Worm (Caenorhabditis elegans): ENCODE measurements around the gene C05D12.3.
A peak's percentile ranks its signal among the peaks of the same experiment; 100 is the strongest.

Gene C05D12.3

DNA sequence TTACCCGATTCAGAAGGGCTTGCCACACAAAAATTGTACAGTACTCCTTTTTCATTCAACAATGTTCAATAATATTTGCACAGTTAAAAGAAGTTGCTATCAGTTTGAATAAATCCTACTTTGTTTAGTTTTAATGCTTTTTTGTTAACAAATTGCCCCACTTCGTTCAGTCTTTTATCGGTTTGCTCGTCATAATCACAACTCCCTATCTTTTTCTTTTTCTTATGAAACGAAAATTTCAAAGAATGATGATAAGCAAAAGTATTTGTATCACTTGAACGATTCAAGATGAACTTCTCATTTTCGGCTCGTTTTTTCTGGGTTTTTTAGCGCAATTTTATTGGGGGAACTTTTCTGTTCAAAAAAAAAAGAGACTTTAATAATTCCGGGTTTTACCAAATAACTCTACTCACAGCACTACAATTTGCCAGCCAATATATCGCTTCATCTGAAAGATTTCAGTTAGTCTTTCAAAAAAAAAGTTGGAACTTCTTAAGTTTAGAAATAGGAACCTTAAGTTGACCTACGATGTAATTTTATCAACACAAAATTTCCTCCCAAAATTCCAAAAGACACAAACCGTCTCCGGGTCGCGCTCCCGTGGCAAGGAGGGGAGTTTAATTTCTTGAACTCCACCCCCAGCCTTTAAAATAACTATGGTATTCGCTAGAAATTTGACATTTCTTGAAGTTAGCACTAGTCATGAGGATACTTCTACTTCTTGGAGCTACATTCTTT lies at the start of gene C05D12.3:
Gene C05D12.3, plus strand, starts transcription at position 688 of the 738 bp plus-strand sequence.
- TF ChIP-seq pha-4 (tag; optimal IDR thresholded peaks at IDR 0.05) (peak; percentile 24), nhr-43 (tag; optimal IDR thresholded peaks at IDR 0.05; ENCODE audit: poor library complexity, severe bottlenecking) (no peak), lin-39 (tag; optimal IDR thresholded peaks at IDR 0.05) (no peak), mdl-1 (tag; optimal IDR thresholded peaks at IDR 0.05) (no peak), ceh-28 (tag; optimal IDR thresholded peaks at IDR 0.05) (no peak), pqm-1 (tag; optimal IDR thresholded peaks at IDR 0.05) (peak; percentile 45), elt-2 (tag; optimal IDR thresholded peaks at IDR 0.05) (peak; percentile 79), unc-39 (tag; optimal IDR thresholded peaks at IDR 0.05) (no peak), tbx-2 (tag; optimal IDR thresholded peaks at IDR 0.05) (no peak), aly-2 (tag; optimal IDR thresholded peaks at IDR 0.05) (no peak), egl-27 (tag; optimal IDR thresholded peaks at IDR 0.05) (no peak), egl-5 (tag; optimal IDR thresholded peaks at IDR 0.05) (no peak), ceh-82 (tag; optimal IDR thresholded peaks at IDR 0.05) (no peak), eor-1 (tag; optimal IDR thresholded peaks at IDR 0.05) (no peak)

DNA sequence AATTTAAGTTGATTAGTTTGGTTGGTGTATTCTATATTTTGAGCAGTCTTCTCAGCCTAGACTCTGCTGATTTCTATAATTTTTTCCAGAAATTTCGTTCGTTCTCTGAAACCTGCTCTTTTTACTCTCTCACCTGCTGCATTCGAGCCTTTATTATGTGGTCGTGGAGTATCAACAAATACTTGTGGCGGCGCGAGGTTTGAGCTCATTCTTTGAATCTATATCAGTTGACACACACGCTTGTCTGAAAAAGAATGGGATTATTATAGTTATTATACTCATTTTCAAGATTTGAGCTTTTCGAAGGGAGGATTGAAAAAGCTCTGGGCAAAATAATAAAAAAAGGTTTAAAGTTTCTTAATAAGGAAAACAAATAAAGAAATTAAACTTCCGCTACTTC lies 49.0 kb upstream of the C05D12.3 start:
- TF ChIP-seq unc-39 (tag; optimal IDR thresholded peaks at IDR 0.05) (no peak), daf-12 (tag; optimal IDR thresholded peaks at IDR 0.05) (no peak), pha-4 (tag; optimal IDR thresholded peaks at IDR 0.05) (no peak)

DNA sequence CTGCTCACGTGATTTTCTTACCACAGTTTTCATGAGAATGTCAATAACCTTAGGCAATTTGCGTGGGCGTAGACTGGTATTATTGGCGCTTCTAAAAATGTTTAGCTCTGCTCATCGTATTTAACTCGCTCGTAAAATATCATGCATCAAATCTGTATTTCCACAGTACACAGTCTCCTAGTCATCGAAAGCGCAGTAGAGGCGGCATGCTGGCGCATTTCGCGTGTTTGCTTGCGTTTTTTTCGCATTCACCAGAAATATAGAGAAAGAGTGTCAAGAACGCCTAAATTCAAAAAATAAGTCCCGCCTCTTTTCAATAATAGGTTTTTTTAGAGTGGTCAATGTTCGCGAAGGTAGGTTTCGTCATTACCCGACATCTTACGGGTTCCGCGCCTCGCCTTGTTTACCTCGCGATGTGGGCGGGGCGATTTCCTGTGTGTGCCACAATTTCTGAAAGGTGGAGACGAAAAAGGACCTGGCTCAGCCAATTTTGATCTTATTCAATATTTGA lies 48.4 kb upstream of the C05D12.3 start:
- no peak for TF ChIP-seq nhr-28 (tag; optimal IDR thresholded peaks at IDR 0.05)
- peak; percentile 4 for TF ChIP-seq nhr-25 (tag; optimal IDR thresholded peaks at IDR 0.05)
- no peak for TF ChIP-seq egl-5 (tag; optimal IDR thresholded peaks at IDR 0.05)
- peak; percentile 61 for TF ChIP-seq lin-15B (tag; optimal IDR thresholded peaks at IDR 0.05)
- no peak for TF ChIP-seq lin-39 (tag; optimal IDR thresholded peaks at IDR 0.05)
- TF ChIP-seq nhr-23 (tag; optimal IDR thresholded peaks at IDR 0.05), result peak; percentile 45
- no peak for TF ChIP-seq fkh-10 (GFP tag; optimal IDR thresholded peaks at IDR 0.05)
- TF ChIP-seq ama-1 (optimal IDR thresholded peaks at IDR 0.05), result peak; percentile 91
- peak; percentile 93 for TF ChIP-seq snpc-4 (tag; optimal IDR thresholded peaks at IDR 0.05)
- no peak for TF ChIP-seq ZK546.5 (tag; optimal IDR thresholded peaks at IDR 0.05)
- no peak for TF ChIP-seq mml-1 (tag; optimal IDR thresholded peaks at IDR 0.05)
- no peak for TF ChIP-seq aly-2 (tag; optimal IDR thresholded peaks at IDR 0.05)
- TF ChIP-seq hmg-11 (tag; optimal IDR thresholded peaks at IDR 0.05), result no peak
- TF ChIP-seq nhr-12 (tag; optimal IDR thresholded peaks at IDR 0.05), result no peak
- peak; percentile 51 for TF ChIP-seq pqm-1 (tag; optimal IDR thresholded peaks at IDR 0.05)
- TF ChIP-seq nhr-43 (tag; optimal IDR thresholded peaks at IDR 0.05; ENCODE audit: poor library complexity, severe bottlenecking), result peak; percentile 53
- peak; percentile 57 for TF ChIP-seq elt-2 (tag; optimal IDR thresholded peaks at IDR 0.05)
- peak; percentile 74 for TF ChIP-seq lsy-12 (tag; optimal IDR thresholded peaks at IDR 0.05)
- peak; percentile 52 for TF ChIP-seq nfya-1 (tag; optimal IDR thresholded peaks at IDR 0.05; ENCODE audit: insufficient read depth)

DNA sequence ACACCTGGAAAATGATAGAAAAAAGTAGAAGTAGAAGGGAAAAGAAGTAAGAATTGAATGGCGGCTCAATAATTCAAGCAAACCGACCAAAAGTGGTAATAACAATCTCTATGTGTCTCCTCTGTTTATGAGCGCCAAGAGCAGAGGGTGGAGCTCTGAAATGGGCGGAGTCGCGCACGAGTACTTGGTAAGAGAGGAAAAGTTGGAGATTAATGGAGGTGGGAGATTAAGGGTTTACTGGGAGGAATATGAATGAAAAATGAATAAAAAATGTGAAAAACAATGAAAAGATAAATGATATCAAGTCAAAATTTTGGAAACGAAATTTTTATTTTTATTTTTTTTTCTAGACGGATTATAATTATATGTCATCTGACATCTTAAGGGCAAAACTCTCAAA lies 47.4 kb upstream of the C05D12.3 start:
- TF ChIP-seq egl-27 (tag; optimal IDR thresholded peaks at IDR 0.05) (no peak), nhr-76 (tag; optimal IDR thresholded peaks at IDR 0.05) (no peak), fkh-10 (GFP tag; optimal IDR thresholded peaks at IDR 0.05) (no peak), nhr-28 (tag; optimal IDR thresholded peaks at IDR 0.05) (no peak), ama-1 (optimal IDR thresholded peaks at IDR 0.05) (no peak), lsy-12 (tag; optimal IDR thresholded peaks at IDR 0.05) (no peak), pha-4 (tag; optimal IDR thresholded peaks at IDR 0.05) (no peak), nfya-1 (tag; optimal IDR thresholded peaks at IDR 0.05; ENCODE audit: insufficient read depth) (no peak)

DNA sequence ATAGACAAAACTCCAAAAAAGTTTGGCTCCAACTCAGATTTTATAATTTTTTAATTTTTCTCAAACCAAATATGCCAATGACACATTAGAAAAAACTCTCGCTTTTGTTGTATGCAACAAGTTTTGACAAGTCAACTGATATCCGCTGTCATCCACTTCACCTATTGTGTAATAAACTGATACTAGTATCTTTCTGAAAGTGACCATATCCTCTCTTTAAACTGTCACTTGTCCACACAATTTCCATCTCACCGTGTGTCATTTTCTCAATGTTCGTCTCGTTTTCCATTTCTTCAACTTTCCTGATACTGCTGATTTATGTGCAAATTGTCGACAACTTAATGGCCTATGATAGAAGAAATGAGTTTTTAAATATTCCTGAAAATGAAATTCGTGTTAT lies 42.0 kb upstream of the C05D12.3 start, which contains the start of the genes C33B4.5 and C33B4.4:
Gene C33B4.5, plus strand, starts transcription at position 270 of the 400 bp plus-strand sequence.
Gene C33B4.4, minus strand, starts transcription at position 385 of the 400 bp plus-strand sequence.
- TF ChIP-seq skn-1 (tag; optimal IDR thresholded peaks at IDR 0.05), result no peak
- no peak for TF ChIP-seq ceh-9 (tag; optimal IDR thresholded peaks at IDR 0.05)
- TF ChIP-seq ceh-28 (tag; optimal IDR thresholded peaks at IDR 0.05), result no peak

Measured in whole organism, L3 larva.